Worm (Caenorhabditis elegans) whole organism, L1 larva: Measurements from ENCODE around the gene Y32G9A.12.

Experiments
- aha-1 ChIP-seq: fragments of 150-350 bp; optimal IDR thresholded peaks from 2 replicates; lab custom pipeline; 2014; ENCODE audit warnings: missing biosample characterization, missing genetic modification characterization
- alr-1 ChIP-seq: fragments of 200-800 bp; sonication (Bioruptor generic); optimal IDR thresholded peaks from 2 replicates; lab custom pipeline; 2018; ENCODE audit warnings: borderline replicate concordance, mild to moderate bottlenecking, missing genetic modification characterization, missing compliant biosample characterization
- ceh-82 ChIP-seq, 3 experiments: fragments of 150-350 bp in 1 of 3; sonication (generic microtip) in 2 of 3; optimal IDR thresholded peaks; 2 replicates each; lab custom pipeline; 2014 to 2017; ENCODE audit warnings: missing biosample characterization in 3 of 3, missing genetic modification characterization in 3 of 3
- ces-1 ChIP-seq: fragments of 150-350 bp; optimal IDR thresholded peaks from 2 replicates; lab custom pipeline; 2014; ENCODE audit warnings: missing biosample characterization, missing genetic modification reagents, missing genetic modification characterization
- dsc-1 ChIP-seq: sonication (generic microtip); optimal IDR thresholded peaks from 2 replicates; lab custom pipeline; 2016; ENCODE audit warnings: mild to moderate bottlenecking, missing genetic modification characterization, missing compliant biosample characterization
- efl-1 ChIP-seq, 4 experiments: fragments of 150-350 bp; optimal IDR thresholded peaks in 3 of 4; peaks in 1 of 4; 1 replicate in 1 of 4; 2 replicates in 3 of 4; lab custom pipeline; 2014; ENCODE audit warnings: missing biosample characterization in 2 of 4, missing genetic modification characterization in 2 of 4, missing genetic modification reagents in 2 of 4
- efl-3 ChIP-seq: fragments of 200-800 bp; sonication (Bioruptor generic); optimal IDR thresholded peaks from 2 replicates; lab custom pipeline; 2018; ENCODE audit warnings: mild to moderate bottlenecking, missing genetic modification characterization, missing compliant biosample characterization
- egl-27 ChIP-seq, 2 experiments: fragments of 150-350 bp in 1 of 2; sonication (generic microtip); optimal IDR thresholded peaks; 3 replicates each; lab custom pipeline; 2017 to 2018; ENCODE audit warnings: missing biosample characterization in 2 of 2, missing genetic modification characterization in 2 of 2, missing genetic modification reagents in 2 of 2
- elt-2 ChIP-seq: sonication (generic microtip); optimal IDR thresholded peaks from 2 replicates; lab custom pipeline; 2016; ENCODE audit warnings: missing genetic modification characterization, mild to moderate bottlenecking, inconsistent platforms, missing compliant biosample characterization, missing genetic modification reagents
- fkh-4 ChIP-seq: sonication (generic microtip); optimal IDR thresholded peaks from 2 replicates; lab custom pipeline; 2016; ENCODE audit warnings: missing compliant biosample characterization, missing genetic modification characterization, borderline replicate concordance
- fkh-8 ChIP-seq: sonication (generic microtip); optimal IDR thresholded peaks from 2 replicates; lab custom pipeline; 2016; ENCODE audit warnings: mild to moderate bottlenecking, missing genetic modification characterization, missing compliant biosample characterization
- isw-1 ChIP-seq: fragments of 200-800 bp; sonication (Bioruptor generic); IDR thresholded peaks from 2 replicates; pipeline ENCODE4 v1.3.6; 2022; ENCODE audit warnings: missing genetic modification characterization, missing compliant biosample characterization
- jun-1 ChIP-seq: fragments of 150-350 bp; optimal IDR thresholded peaks from 2 replicates; lab custom pipeline; 2014; ENCODE audit warnings: missing biosample characterization, missing genetic modification reagents, missing genetic modification characterization
- lin-14 ChIP-seq: fragments of 200-800 bp; sonication (Bioruptor generic); optimal IDR thresholded peaks from 2 replicates; lab custom pipeline; 2018; ENCODE audit warnings: mild to moderate bottlenecking, missing genetic modification characterization, moderate library complexity, missing compliant biosample characterization
- mdl-1 ChIP-seq, 2 experiments: fragments of 150-350 bp; optimal IDR thresholded peaks; 2 replicates each; lab custom pipeline; 2014 to 2017; ENCODE audit warnings: missing biosample characterization in 2 of 2, missing genetic modification characterization in 2 of 2, inconsistent platforms in 1 of 2
- mep-1 ChIP-seq: fragments of 150-350 bp; optimal IDR thresholded peaks from 2 replicates; lab custom pipeline; 2014; ENCODE audit warnings: missing biosample characterization, missing genetic modification characterization
- nhr-11 ChIP-seq: fragments of 150-350 bp; optimal IDR thresholded peaks from 2 replicates; lab custom pipeline; 2014; ENCODE audit warnings: missing biosample characterization, missing genetic modification characterization
- nhr-12 ChIP-seq: sonication (generic microtip); optimal IDR thresholded peaks from 2 replicates; lab custom pipeline; 2017; ENCODE audit warnings: missing biosample characterization, missing genetic modification characterization
- nhr-28 ChIP-seq: fragments of 150-350 bp; optimal IDR thresholded peaks from 2 replicates; lab custom pipeline; 2014; ENCODE audit warnings: missing biosample characterization, missing genetic modification characterization
- nhr-47 ChIP-seq: sonication (generic microtip); optimal IDR thresholded peaks from 2 replicates; lab custom pipeline; 2016; ENCODE audit warnings: mild to moderate bottlenecking, missing genetic modification characterization, moderate library complexity, missing compliant biosample characterization
- nhr-71 ChIP-seq: sonication (generic microtip); optimal IDR thresholded peaks from 2 replicates; lab custom pipeline; 2016; ENCODE audit warnings: mild to moderate bottlenecking, missing genetic modification characterization, moderate library complexity, missing compliant biosample characterization
- nhr-90 ChIP-seq: sonication (generic microtip); optimal IDR thresholded peaks from 2 replicates; lab custom pipeline; 2016; ENCODE audit warnings: mild to moderate bottlenecking, missing genetic modification characterization, missing compliant biosample characterization; ENCODE audit not compliant: poor library complexity
- pag-3 ChIP-seq: sonication (generic microtip); optimal IDR thresholded peaks from 2 replicates; lab custom pipeline; 2017; ENCODE audit warnings: missing genetic modification characterization, mild to moderate bottlenecking, missing compliant biosample characterization, antibody characterized with exemption, borderline replicate concordance; ENCODE audit not compliant: insufficient read depth
- pax-3 ChIP-seq: fragments of 200-800 bp; sonication (Bioruptor generic); optimal IDR thresholded peaks from 2 replicates; lab custom pipeline; 2018; ENCODE audit warnings: mild to moderate bottlenecking, missing genetic modification characterization, moderate library complexity, missing compliant biosample characterization
- pqm-1 ChIP-seq: sonication (generic microtip); optimal IDR thresholded peaks from 3 replicates; lab custom pipeline; 2017; ENCODE audit warnings: missing biosample characterization, missing genetic modification characterization
- rnt-1 ChIP-seq: sonication (generic microtip); optimal IDR thresholded peaks from 2 replicates; lab custom pipeline; 2016; ENCODE audit warnings: mild to moderate bottlenecking, missing genetic modification characterization, moderate library complexity, missing compliant biosample characterization
- skn-1 ChIP-seq: fragments of 150-350 bp; optimal IDR thresholded peaks from 2 replicates; lab custom pipeline; 2014; ENCODE audit warnings: missing biosample characterization, missing genetic modification characterization
- snu-23 ChIP-seq: sonication (generic microtip); optimal IDR thresholded peaks from 2 replicates; lab custom pipeline; 2016; ENCODE audit warnings: missing genetic modification characterization, missing compliant biosample characterization
- sox-4 ChIP-seq: sonication (generic microtip); optimal IDR thresholded peaks from 2 replicates; lab custom pipeline; 2016; ENCODE audit warnings: missing genetic modification characterization, missing compliant biosample characterization
- swsn-7 ChIP-seq: sonication (generic microtip); optimal IDR thresholded peaks from 2 replicates; lab custom pipeline; 2016; ENCODE audit warnings: missing genetic modification characterization, missing compliant biosample characterization
- tbx-2 ChIP-seq: sonication (generic microtip); optimal IDR thresholded peaks from 2 replicates; lab custom pipeline; 2016; ENCODE audit warnings: missing genetic modification characterization, missing compliant biosample characterization
- unc-130 ChIP-seq: fragments of 150-350 bp; optimal IDR thresholded peaks from 2 replicates; lab custom pipeline; 2017; ENCODE audit warnings: missing biosample characterization, missing genetic modification characterization, inconsistent platforms
- vab-15 ChIP-seq: sonication (generic microtip); optimal IDR thresholded peaks from 2 replicates; lab custom pipeline; 2017; ENCODE audit warnings: missing genotype, mild to moderate bottlenecking, missing genetic modification characterization, missing compliant biosample characterization
- zag-1 ChIP-seq: fragments of 150-350 bp; optimal IDR thresholded peaks from 2 replicates; lab custom pipeline; 2014; ENCODE audit warnings: missing biosample characterization, missing genetic modification characterization
- zip-4 ChIP-seq: fragments of 200-800 bp; sonication (Bioruptor generic); optimal IDR thresholded peaks from 2 replicates; lab custom pipeline; 2018; ENCODE audit warnings: mild to moderate bottlenecking, missing genetic modification characterization, moderate library complexity, missing compliant biosample characterization

Gene Y32G9A.12

DNA sequence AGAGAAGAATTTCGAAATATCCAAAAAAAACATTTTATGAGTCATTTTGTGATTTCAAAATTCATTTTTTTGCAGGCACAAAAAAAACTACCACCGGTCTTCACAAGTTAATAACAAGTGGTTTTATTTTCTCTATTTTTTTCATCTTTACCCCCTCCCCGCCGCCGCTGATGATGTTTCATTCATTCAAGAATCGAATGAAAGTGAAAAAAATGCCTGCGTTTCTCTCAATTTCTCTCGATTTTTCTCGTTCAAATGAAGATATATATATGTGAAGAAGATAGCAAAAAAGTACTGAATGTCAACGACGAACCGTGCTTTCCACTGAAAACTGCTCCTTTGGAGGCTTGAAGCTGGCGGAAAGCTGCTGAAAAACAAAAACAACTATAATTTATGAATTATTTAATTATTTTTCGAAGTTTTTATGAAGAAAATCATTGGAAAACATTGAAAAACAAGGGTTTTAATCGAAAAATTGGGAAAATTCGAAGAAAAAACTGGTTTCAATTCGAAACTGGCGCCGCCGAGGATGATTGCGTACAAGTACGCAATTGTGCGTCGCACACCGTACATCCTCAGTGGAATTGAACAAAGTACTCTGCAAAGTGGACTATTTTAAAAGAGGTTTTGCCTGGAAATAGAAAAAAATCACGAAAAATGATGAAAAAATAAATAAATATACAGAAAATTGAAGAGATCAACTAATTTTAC lies 27.3 kb downstream of the Y32G9A.12 start, which contains the start of gene zig-11 (continued):
- no peak for TF ChIP-seq tbx-2
- no peak for TF ChIP-seq dsc-1 (tag; lab: Kevin White, UChicago)
- no peak for TF ChIP-seq efl-3
- TF ChIP-seq mep-1 (tag; lab: Kevin White, UChicago): peak; percentile 23
- TF ChIP-seq nhr-47 (tag; lab: Kevin White, UChicago): peak; percentile 34
- TF ChIP-seq unc-130 (tag; lab: Kevin White, UChicago): no peak
- TF ChIP-seq alr-1 (tag; lab: Kevin White, UChicago): no peak
- no peak for TF ChIP-seq sox-4 (tag; lab: Kevin White, UChicago)
- TF ChIP-seq pqm-1: no peak
- no peak for TF ChIP-seq aha-1 (tag; lab: Kevin White, UChicago)
- peak in 1 of 3 experiments; percentile 13 for TF ChIP-seq ceh-82 (tag; optimal IDR thresholded peaks at IDR 0.05; lab: Kevin White, UChicago)

DNA sequence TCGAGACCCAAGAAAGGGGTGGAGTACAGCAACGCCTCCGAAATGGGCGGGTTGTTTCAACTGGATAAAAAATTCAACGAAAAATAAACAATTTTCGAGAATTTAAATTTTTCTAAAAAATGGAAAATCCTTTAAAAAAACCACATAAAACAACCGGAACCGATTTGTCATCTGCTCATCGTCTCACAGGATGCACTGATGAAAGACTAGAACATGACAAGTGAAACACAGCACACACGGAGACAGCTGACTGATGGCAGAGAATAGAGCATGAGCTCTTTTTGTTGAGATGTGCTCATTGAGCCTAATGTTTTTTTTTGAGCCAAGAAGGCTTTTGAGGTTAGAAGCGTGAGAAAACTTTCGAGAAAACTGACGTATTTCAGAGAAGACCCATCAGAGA lies 30.0 kb downstream of the Y32G9A.12 start:
- TF ChIP-seq nhr-28 (tag; lab: Kevin White, UChicago) (no peak), lin-14 (peak; percentile 81), rnt-1 (tag; lab: Kevin White, UChicago) (peak; percentile 16), snu-23 (GFP tag; lab: Kevin White, UChicago) (no peak), swsn-7 (no peak), aha-1 (tag; lab: Kevin White, UChicago) (no peak), skn-1 (tag; lab: Kevin White, UChicago) (no peak), fkh-4 (tag; lab: Kevin White, UChicago) (no peak), jun-1 (tag; lab: Kevin White, UChicago) (no peak), pax-3 (tag; lab: Kevin White, UChicago) (no peak), vab-15 (tag; lab: Kevin White, UChicago) (no peak), nhr-11 (no peak), nhr-90 (tag; lab: Kevin White, UChicago) (no peak), fkh-8 (tag; lab: Kevin White, UChicago) (peak; percentile 1)

DNA sequence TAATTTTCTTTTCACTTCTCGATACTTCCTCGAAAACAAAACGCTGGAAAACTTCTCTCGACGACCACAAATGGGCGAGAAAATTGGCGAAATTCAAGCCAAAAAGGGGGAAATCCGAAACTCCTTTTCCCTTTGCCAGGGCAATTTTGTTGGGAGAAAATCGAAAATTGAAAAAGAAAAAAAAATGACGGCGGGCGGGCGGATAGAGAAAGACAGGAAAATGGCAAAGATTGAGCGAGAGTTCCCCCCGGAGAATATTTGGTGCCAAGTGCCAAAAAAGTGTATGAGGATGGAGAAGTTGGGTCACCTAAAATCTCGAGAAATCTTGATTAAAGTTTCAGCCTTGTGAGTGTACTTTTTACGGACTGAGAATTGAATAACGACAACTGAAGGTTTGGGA lies 31.7 kb downstream of the Y32G9A.12 start:
- no peak for TF ChIP-seq mdl-1 (tag; optimal IDR thresholded peaks at IDR 0.05; lab: Kevin White, UChicago)
- TF ChIP-seq lin-14: peak; percentile 35

DNA sequence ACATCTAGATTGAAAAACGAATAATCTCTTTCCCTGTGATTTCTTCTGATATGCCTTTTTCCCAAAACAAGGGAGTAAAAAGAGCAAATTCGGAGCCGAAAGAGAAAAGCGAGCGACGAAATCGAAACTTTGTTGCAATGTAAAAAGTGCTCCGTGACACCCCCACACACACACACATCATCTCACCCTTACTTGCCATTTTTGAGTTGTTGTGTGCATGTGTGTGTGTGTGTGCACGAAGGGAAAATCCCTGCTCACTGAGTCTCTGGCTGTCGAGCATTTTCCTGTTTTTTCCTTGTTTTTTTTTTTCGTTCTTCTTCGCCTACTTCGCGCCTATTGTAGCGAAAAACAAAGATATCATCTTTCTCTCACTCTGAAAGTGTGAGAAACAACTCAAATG lies 33.0 kb downstream of the Y32G9A.12 start:
- TF ChIP-seq lin-14 (peak; percentile 81), egl-27 (tag; optimal IDR thresholded peaks at IDR 0.05; lab: Kevin White, UChicago) (no peak), efl-1 (optimal IDR thresholded peaks at IDR 0.05; lab: Kevin White, UChicago) (no peak), efl-1 (GFP tag; optimal IDR thresholded peaks at IDR 0.05 in 1 of 2; lab: Kevin White, UChicago) (no peak), zag-1 (tag; lab: Kevin White, UChicago) (no peak), nhr-71 (no peak)
- TF ChIP-seq, all 84 proteins: peak for 1

ce11 chrV:1883131-1883530 lies 36.9 kb downstream of the Y32G9A.12 start:
- TF ChIP-seq pag-3 (tag; lab: Kevin White, UChicago) (no peak), nhr-90 (tag; lab: Kevin White, UChicago) (peak; percentile 22), elt-2 (tag; lab: Kevin White, UChicago) (peak; percentile 1), isw-1 (GFP tag; lab: Robert Waterston, UW) (no peak), ces-1 (GFP tag; lab: Kevin White, UChicago) (no peak), swsn-7 (no peak), zip-4 (GFP tag; lab: Kevin White, UChicago) (no peak), mdl-1 (tag; optimal IDR thresholded peaks at IDR 0.05; lab: Kevin White, UChicago) (no peak), nhr-12 (tag; lab: Kevin White, UChicago) (no peak), jun-1 (tag; lab: Kevin White, UChicago) (no peak)
